Fruit fly (Drosophila melanogaster): ENCODE measurements around the gene step.

step gene

DNA sequence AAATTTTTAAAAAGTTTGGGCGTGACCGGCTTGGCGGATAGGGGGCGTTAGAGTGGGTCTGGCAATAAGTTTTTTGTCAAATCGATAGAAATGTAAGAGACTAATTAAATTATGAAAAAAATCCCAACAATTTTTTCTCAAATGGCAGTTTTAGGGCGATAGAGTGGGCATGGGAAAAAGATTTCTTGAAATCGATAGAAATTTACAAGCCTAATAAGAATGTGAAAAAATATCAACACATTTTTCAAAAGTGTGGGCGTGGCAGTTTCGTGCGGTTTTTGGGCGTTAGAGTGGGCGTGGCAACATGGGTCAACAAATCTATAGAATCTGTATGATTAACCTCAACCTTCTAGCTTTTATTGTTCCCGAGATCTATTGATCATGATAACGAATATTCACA, 12.2 kb upstream of the step start:
- no peak for TF ChIP-seq CG6854 (GFP tag; optimal IDR thresholded peaks at IDR 0.05)
- no peak for TF ChIP-seq CG1621 (tag; optimal IDR thresholded peaks at IDR 0.05)
- no peak for TF ChIP-seq CG6276 (GFP tag; optimal IDR thresholded peaks at IDR 0.05)
- TF ChIP-seq spab (GFP tag; optimal IDR thresholded peaks at IDR 0.05) = no peak
- no peak for TF ChIP-seq ss (GFP tag; optimal IDR thresholded peaks at IDR 0.05)
- TF ChIP-seq CG8319 (GFP tag; optimal IDR thresholded peaks at IDR 0.05) = no peak
- no peak for TF ChIP-seq dac (GFP tag; optimal IDR thresholded peaks at IDR 0.05)
- TF ChIP-seq CG6163 (GFP tag; IDR thresholded peaks at IDR 0.05) = no peak
- TF ChIP-seq Gug (GFP tag; IDR thresholded peaks at IDR 0.05) = no peak
- no peak for TF ChIP-seq CG11294 (GFP tag; IDR thresholded peaks at IDR 0.05)
- TF ChIP-seq dsx (GFP tag; optimal IDR thresholded peaks at IDR 0.05; ENCODE audit: poor library complexity, severe bottlenecking) = no peak
- no peak for TF ChIP-seq CG10669 (GFP tag; optimal IDR thresholded peaks at IDR 0.05)
- TF ChIP-seq achi (GFP tag; optimal IDR thresholded peaks at IDR 0.05) = no peak

dm6 chr2L:21764934-21765333, 7.7 kb upstream of the step start:
- no peak for TF ChIP-seq CG11762 (GFP tag; optimal IDR thresholded peaks at IDR 0.05; ENCODE audit: insufficient read depth)
- no peak for TF ChIP-seq spab (GFP tag; optimal IDR thresholded peaks at IDR 0.05)
- TF ChIP-seq Sox102F (GFP tag; optimal IDR thresholded peaks at IDR 0.05) = peak; percentile 1
- TF ChIP-seq CG3919 (GFP tag; optimal IDR thresholded peaks at IDR 0.05) = no peak
- no peak for TF ChIP-seq CG11294 (GFP tag; IDR thresholded peaks at IDR 0.05)
- no peak for TF ChIP-seq CG3032 (tag; optimal IDR thresholded peaks at IDR 0.05)
- no peak for TF ChIP-seq achi (GFP tag; optimal IDR thresholded peaks at IDR 0.05)
- no peak for TF ChIP-seq CG11902 (GFP tag; optimal IDR thresholded peaks at IDR 0.05)
- TF ChIP-seq ss (GFP tag; optimal IDR thresholded peaks at IDR 0.05) = no peak
- no peak for TF ChIP-seq CG34406 (GFP tag; optimal IDR thresholded peaks at IDR 0.05)
- TF ChIP-seq Ets21C (GFP tag; optimal IDR thresholded peaks at IDR 0.05) = no peak
- TF ChIP-seq Sox14 (GFP tag; optimal IDR thresholded peaks at IDR 0.05) = peak; percentile 0
- no peak for TF ChIP-seq lz (GFP tag; optimal IDR thresholded peaks at IDR 0.05)
- TF ChIP-seq CG16779 (tag; optimal IDR thresholded peaks at IDR 0.05) = no peak
- no peak for TF ChIP-seq Eip75B (GFP tag; optimal IDR thresholded peaks at IDR 0.05)
- TF ChIP-seq CG10631 (GFP tag; optimal IDR thresholded peaks at IDR 0.05) = no peak
- TF ChIP-seq Smox (GFP tag; optimal IDR thresholded peaks at IDR 0.05) = peak; percentile 16
- TF ChIP-seq cyc (GFP tag; optimal IDR thresholded peaks at IDR 0.05) = no peak
- TF ChIP-seq CG6276 (GFP tag; optimal IDR thresholded peaks at IDR 0.05) = no peak
- TF ChIP-seq esn (GFP tag; optimal IDR thresholded peaks at IDR 0.05) = peak; percentile 16
- no peak for TF ChIP-seq Sox15 (GFP tag; optimal IDR thresholded peaks at IDR 0.05)
- no peak for TF ChIP-seq net (GFP tag; optimal IDR thresholded peaks at IDR 0.05)
- no peak for TF ChIP-seq CG1621 (tag; optimal IDR thresholded peaks at IDR 0.05)
- peak; percentile 54 for TF ChIP-seq svp (GFP tag)
- no peak for TF ChIP-seq dac (GFP tag; optimal IDR thresholded peaks at IDR 0.05)
- TF ChIP-seq dsx (GFP tag; optimal IDR thresholded peaks at IDR 0.05; ENCODE audit: poor library complexity, severe bottlenecking) = no peak
- peak; percentile 44 for TF ChIP-seq Eip78C (GFP tag)
- no peak for TF ChIP-seq eg (GFP tag; IDR thresholded peaks at IDR 0.05)
- TF ChIP-seq fd59A (GFP tag; optimal IDR thresholded peaks at IDR 0.05) = no peak
- TF ChIP-seq CG15336 (GFP tag; IDR thresholded peaks at IDR 0.05) = no peak
- TF ChIP-seq acj6 (GFP tag; optimal IDR thresholded peaks at IDR 0.05) = no peak

dm6 chr2L:21758067-21758398, 767 bp upstream of the step start:
- TF ChIP-seq Eip75B (GFP tag; optimal IDR thresholded peaks at IDR 0.05) (no peak), vri (GFP tag; optimal IDR thresholded peaks at IDR 0.05) (no peak), Hr39 (GFP tag; optimal IDR thresholded peaks at IDR 0.05) (no peak), CG10669 (GFP tag; optimal IDR thresholded peaks at IDR 0.05) (no peak), CG11294 (GFP tag; IDR thresholded peaks at IDR 0.05) (no peak), Lpt (GFP tag; optimal IDR thresholded peaks at IDR 0.05) (no peak), achi (GFP tag; optimal IDR thresholded peaks at IDR 0.05) (no peak), acj6 (GFP tag; optimal IDR thresholded peaks at IDR 0.05) (no peak), Hr4 (GFP tag; optimal IDR thresholded peaks at IDR 0.05) (no peak), net (GFP tag; optimal IDR thresholded peaks at IDR 0.05) (no peak), spab (GFP tag; optimal IDR thresholded peaks at IDR 0.05) (no peak), CG11902 (GFP tag; optimal IDR thresholded peaks at IDR 0.05) (no peak), svp (GFP tag) (no peak), Ets21C (GFP tag; optimal IDR thresholded peaks at IDR 0.05) (no peak), CG6792 (GFP tag; optimal IDR thresholded peaks at IDR 0.05) (no peak), Hr38 (GFP tag; optimal IDR thresholded peaks at IDR 0.05) (no peak)

Data from whole organism, prepupa.